Fruit fly (Drosophila melanogaster) S2 (cell line): Measurements from ENCODE around the gene CG18258.

Experiments used
- CG8478 ChIP-seq: fragments of >200 bp; optimal IDR thresholded peaks from 2 replicates; lab custom pipeline; 2018
- CTCF ChIP-seq, 2 experiments: fragments of >200 bp; optimal IDR thresholded peaks; 2 replicates each; lab custom pipeline; 2018

DNA sequence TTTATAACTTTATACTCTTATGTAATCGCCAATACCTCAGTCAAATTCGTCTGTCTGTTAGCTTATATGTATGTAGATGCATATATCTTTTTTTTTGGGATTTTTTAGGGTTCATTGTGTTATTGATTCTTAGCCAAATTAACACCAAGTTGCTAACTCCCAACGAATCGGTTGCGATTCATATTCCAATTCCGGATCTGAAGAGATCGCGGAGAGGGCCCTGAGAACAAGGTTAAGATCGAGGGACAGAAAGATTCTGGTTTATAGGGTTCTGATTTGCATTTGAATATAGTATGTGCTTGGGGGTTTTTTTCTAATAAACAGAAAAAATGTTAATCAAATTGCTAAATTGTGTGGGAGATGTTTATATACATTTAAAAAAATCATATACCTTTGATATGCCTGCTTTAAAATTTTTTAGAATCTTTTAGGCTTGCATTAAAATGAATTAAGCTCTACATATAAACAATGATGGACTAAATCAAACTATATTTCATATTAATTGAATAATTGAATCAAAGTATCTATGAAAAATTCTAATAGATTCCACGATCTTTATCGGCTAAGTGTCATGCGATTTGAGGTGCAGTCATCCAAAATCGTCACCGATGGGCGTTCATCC, 4.1 kb upstream of the CG18258 start, which contains the start of gene CG32563:
- TF ChIP-seq CTCF (optimal IDR thresholded peaks at IDR 0.05; lab: Kevin White, UChicago), result no peak
- TF ChIP-seq CG8478, result no peak
